Worm (Caenorhabditis elegans): ENCODE measurements around the gene cutl-3.

cutl-3 gene

ce11 chrX:14962456-14962855 lies 36.5 kb downstream of the cutl-3 start, which contains the start of gene rgs-10:
Gene rgs-10 (plus strand): TSS chrX:14962756.
- TF ChIP-seq hlh-15 (tag; optimal IDR thresholded peaks at IDR 0.05), result no peak
- TF ChIP-seq pax-1 (tag; optimal IDR thresholded peaks at IDR 0.05), result no peak
- TF ChIP-seq hlh-30 (tag; optimal IDR thresholded peaks at IDR 0.05; ENCODE audit: insufficient read depth), result no peak
- TF ChIP-seq elt-2 (tag; optimal IDR thresholded peaks at IDR 0.05), result no peak
- no peak for TF ChIP-seq zip-5 (tag; optimal IDR thresholded peaks at IDR 0.05)
- TF ChIP-seq nhr-11 (tag; optimal IDR thresholded peaks at IDR 0.05), result no peak
- no peak for TF ChIP-seq ahr-1 (tag; optimal IDR thresholded peaks at IDR 0.05)
- no peak for TF ChIP-seq pha-2 (tag; optimal IDR thresholded peaks at IDR 0.05)
- TF ChIP-seq pag-3 (tag; optimal IDR thresholded peaks at IDR 0.05; ENCODE audit: borderline replicate concordance), result no peak
- TF ChIP-seq nhr-232 (tag; optimal IDR thresholded peaks at IDR 0.05), result no peak
- TF ChIP-seq lim-6 (tag; optimal IDR thresholded peaks at IDR 0.05), result no peak
- TF ChIP-seq dve-1 (tag; optimal IDR thresholded peaks at IDR 0.05), result no peak
- TF ChIP-seq ttx-3 (tag; optimal IDR thresholded peaks at IDR 0.05), result no peak
- no peak for TF ChIP-seq K02D7.2 (tag; optimal IDR thresholded peaks at IDR 0.05)
- no peak for TF ChIP-seq fkh-6 (tag; optimal IDR thresholded peaks at IDR 0.05)
- TF ChIP-seq sox-4 (tag; optimal IDR thresholded peaks at IDR 0.05), result no peak
- TF ChIP-seq nfya-1 (tag; optimal IDR thresholded peaks at IDR 0.05), result no peak
- no peak for TF ChIP-seq pha-4 (tag; optimal IDR thresholded peaks at IDR 0.05)

- TF ChIP-seq fkh-10 (GFP tag; optimal IDR thresholded peaks at IDR 0.05) (no peak), unc-55 (GFP tag; optimal IDR thresholded peaks at IDR 0.05) (no peak), ceh-2 (tag; optimal IDR thresholded peaks at IDR 0.05) (no peak), nfya-1 (tag; optimal IDR thresholded peaks at IDR 0.05) (no peak), C08G9.2 (tag; optimal IDR thresholded peaks at IDR 0.05) (no peak), F13H6.1 (tag; optimal IDR thresholded peaks at IDR 0.05) (no peak), pros-1 (tag; optimal IDR thresholded peaks at IDR 0.05) (no peak), tbx-7 (tag; optimal IDR thresholded peaks at IDR 0.05) (no peak), odd-2 (tag; optimal IDR thresholded peaks at IDR 0.05) (no peak), pag-3 (tag; optimal IDR thresholded peaks at IDR 0.05; ENCODE audit: borderline replicate concordance) (no peak), ceh-48 (tag; optimal IDR thresholded peaks at IDR 0.05) (no peak), eyg-1 (tag; optimal IDR thresholded peaks at IDR 0.05) (no peak), dve-1 (tag; optimal IDR thresholded peaks at IDR 0.05) (no peak), dmd-4 (tag; optimal IDR thresholded peaks at IDR 0.05; ENCODE audit: borderline replicate concordance) (no peak), lin-11 (tag; optimal IDR thresholded peaks at IDR 0.05) (no peak), ceh-34 (tag; optimal IDR thresholded peaks at IDR 0.05) (no peak), unc-3 (GFP tag; conservative IDR thresholded peaks at IDR 0.05) (no peak), unc-3 (tag; optimal IDR thresholded peaks at IDR 0.05) (no peak), hlh-15 (tag; optimal IDR thresholded peaks at IDR 0.05) (no peak), C38D4.7 (GFP tag; optimal IDR thresholded peaks at IDR 0.05) (no peak)
Observed at ce11 chrX:14961471-14961870, 37.5 kb downstream of the cutl-3 start, which contains the start of gene idpp-3. Gene idpp-3 (minus strand): TSS chrX:14961571.

ce11 chrX:14960841-14961240 lies 38.2 kb downstream of the cutl-3 start:
- peak; percentile 1 for TF ChIP-seq pros-1 (tag; optimal IDR thresholded peaks at IDR 0.05)
- TF ChIP-seq F13H6.1 (tag; optimal IDR thresholded peaks at IDR 0.05), result no peak

ce11 chrX:14959393-14960073 lies 39.5 kb downstream of the cutl-3 start:
- TF ChIP-seq pha-4 (tag; optimal IDR thresholded peaks at IDR 0.05), result no peak
- TF ChIP-seq unc-42 (tag; optimal IDR thresholded peaks at IDR 0.05), result peak; percentile 76
